Worm (Caenorhabditis elegans) whole organism, young adult: ENCODE data around the gene C50F4.9.

Experiments
- B0019.2 ChIP-seq: fragments of 200-800 bp; sonication (Bioruptor generic); conservative IDR thresholded peaks from 2 replicates; pipeline ENCODE4 v1.3.6; 2022; ENCODE audit warnings: missing genetic modification reagents, missing genetic modification characterization, missing compliant biosample characterization
- B0261.1 ChIP-seq: sonication (generic microtip); optimal IDR thresholded peaks from 2 replicates; lab custom pipeline; 2016; ENCODE audit warnings: mild to moderate bottlenecking, missing genetic modification characterization, moderate library complexity, missing compliant biosample characterization
- B0336.3 ChIP-seq: fragments of 200-800 bp; sonication (Bioruptor generic); IDR thresholded peaks from 2 replicates; pipeline ENCODE4 v1.3.6; 2022; ENCODE audit warnings: missing genetic modification characterization, missing compliant biosample characterization
- C06A6.2 ChIP-seq: fragments of 200-800 bp; sonication (Bioruptor generic); conservative IDR thresholded peaks from 2 replicates; pipeline ENCODE4 v1.3.6; 2022; ENCODE audit warnings: missing genetic modification characterization, missing compliant biosample characterization
- F22D6.2 ChIP-seq: sonication (generic microtip); optimal IDR thresholded peaks from 2 replicates; lab custom pipeline; 2016; ENCODE audit warnings: mild to moderate bottlenecking, missing genetic modification characterization, missing compliant biosample characterization
- F23B12.7 ChIP-seq: sonication (generic microtip); optimal IDR thresholded peaks from 2 replicates; lab custom pipeline; 2017; ENCODE audit warnings: missing genetic modification characterization, mild to moderate bottlenecking, missing compliant biosample characterization, antibody characterized with exemption, moderate library complexity; ENCODE audit not compliant: insufficient read depth
- F33H1.4 ChIP-seq: fragments of 200-800 bp; sonication (Bioruptor generic); IDR thresholded peaks from 2 replicates; pipeline ENCODE4 v1.3.6; 2022; ENCODE audit warnings: missing genetic modification reagents, missing genetic modification characterization, missing compliant biosample characterization
- F37B4.10 ChIP-seq: fragments of 200-800 bp; sonication (Bioruptor generic); IDR thresholded peaks from 2 replicates; pipeline ENCODE4 v1.3.6; 2022; ENCODE audit warnings: missing genetic modification characterization, missing compliant biosample characterization
- F49E8.2 ChIP-seq: sonication (generic microtip); optimal IDR thresholded peaks from 3 replicates; lab custom pipeline; 2017; ENCODE audit warnings: missing genetic modification characterization, mild to moderate bottlenecking, missing compliant biosample characterization, antibody characterized with exemption, moderate library complexity; ENCODE audit not compliant: insufficient read depth
- K12H6.12 ChIP-seq: fragments of 200-800 bp; sonication (Bioruptor generic); optimal IDR thresholded peaks from 2 replicates; lab custom pipeline; 2018; ENCODE audit warnings: mild to moderate bottlenecking, missing genetic modification characterization, missing compliant biosample characterization
- T07F8.4 ChIP-seq: sonication (generic microtip); optimal IDR thresholded peaks from 2 replicates; lab custom pipeline; 2016; ENCODE audit warnings: mild to moderate bottlenecking, missing genetic modification characterization, moderate library complexity, missing compliant biosample characterization
- T26A5.8 ChIP-seq: sonication (generic microtip); optimal IDR thresholded peaks from 2 replicates; lab custom pipeline; 2016; ENCODE audit warnings: missing genetic modification characterization, missing compliant biosample characterization
- Y53G8AR.9 ChIP-seq: fragments of 200-800 bp; sonication (Bioruptor generic); conservative IDR thresholded peaks from 2 replicates; pipeline ENCODE4 v1.3.6; 2022; ENCODE audit warnings: missing genetic modification reagents, missing genetic modification characterization, missing compliant biosample characterization
- Y56A3A.18 ChIP-seq: fragments of 200-800 bp; sonication (Bioruptor generic); IDR thresholded peaks from 2 replicates; pipeline ENCODE4 v1.3.6; 2022; ENCODE audit warnings: missing genetic modification reagents, missing genetic modification characterization, missing compliant biosample characterization
- Y79H2A.3 ChIP-seq: fragments of 200-800 bp; sonication (Bioruptor generic); conservative IDR thresholded peaks from 2 replicates; pipeline ENCODE4 v1.3.6; 2022; ENCODE audit warnings: missing genetic modification reagents, missing genetic modification characterization, missing compliant biosample characterization
- Y95B8A.8 ChIP-seq: fragments of 200-800 bp; sonication (Bioruptor generic); IDR thresholded peaks from 2 replicates; pipeline ENCODE4 v1.3.6; 2022; ENCODE audit warnings: missing genetic modification reagents, missing genetic modification characterization, missing compliant biosample characterization
- ceh-27 ChIP-seq: fragments of 200-800 bp; sonication (Bioruptor generic); optimal IDR thresholded peaks from 2 replicates; lab custom pipeline; 2018; ENCODE audit warnings: mild to moderate bottlenecking, missing genetic modification characterization, moderate library complexity, missing compliant biosample characterization
- ceh-40 ChIP-seq: fragments of 200-800 bp; sonication (Bioruptor generic); IDR thresholded peaks from 2 replicates; pipeline ENCODE4 v1.3.6; 2022; ENCODE audit warnings: missing genetic modification characterization, missing compliant biosample characterization
- ceh-58 ChIP-seq: fragments of 200-800 bp; sonication (Bioruptor generic); IDR thresholded peaks from 2 replicates; pipeline ENCODE4 v1.3.6; 2022; ENCODE audit warnings: missing genetic modification characterization, missing compliant biosample characterization
- ceh-91 ChIP-seq: fragments of 200-800 bp; sonication (Bioruptor generic); IDR thresholded peaks from 2 replicates; pipeline ENCODE4 v1.3.6; 2022; ENCODE audit warnings: missing genetic modification reagents, missing genetic modification characterization, missing compliant biosample characterization
- die-1 ChIP-seq: sonication (generic microtip); optimal IDR thresholded peaks from 2 replicates; lab custom pipeline; 2016; ENCODE audit warnings: missing genotype, mild to moderate bottlenecking, missing genetic modification characterization, missing compliant biosample characterization
- dox-1 ChIP-seq: fragments of 200-800 bp; sonication (Bioruptor generic); IDR thresholded peaks from 2 replicates; pipeline ENCODE4 v1.3.6; 2022; ENCODE audit warnings: missing genetic modification reagents, missing genetic modification characterization, missing compliant biosample characterization
- dpl-1 ChIP-seq: fragments of 150-350 bp; optimal IDR thresholded peaks from 2 replicates; lab custom pipeline; 2014; ENCODE audit warnings: missing biosample characterization, missing genetic modification reagents, missing genetic modification characterization
- efl-1 ChIP-seq: fragments of 150-350 bp; optimal IDR thresholded peaks from 2 replicates; lab custom pipeline; 2014; ENCODE audit warnings: missing biosample characterization, missing genetic modification reagents, missing genetic modification characterization
- egrh-3 ChIP-seq: fragments of 200-800 bp; sonication (Bioruptor generic); IDR thresholded peaks from 2 replicates; pipeline ENCODE4 v1.3.6; 2022; ENCODE audit warnings: missing genetic modification reagents, missing genetic modification characterization, missing compliant biosample characterization
- fkh-3 ChIP-seq: sonication (generic microtip); optimal IDR thresholded peaks from 2 replicates; lab custom pipeline; 2016; ENCODE audit warnings: mild to moderate bottlenecking, missing genetic modification characterization, missing compliant biosample characterization
- lag-1 ChIP-seq: fragments of 200-800 bp; sonication (Bioruptor generic); IDR thresholded peaks from 2 replicates; pipeline ENCODE4 v1.3.6; 2022; ENCODE audit warnings: missing genetic modification reagents, missing genetic modification characterization, missing compliant biosample characterization
- lin-26 ChIP-seq: fragments of 200-800 bp; sonication (Bioruptor generic); IDR thresholded peaks from 2 replicates; pipeline ENCODE4 v1.3.6; 2022; ENCODE audit warnings: missing genetic modification reagents, missing genetic modification characterization, missing compliant biosample characterization
- lin-35 ChIP-seq, 3 experiments: fragments of 150-350 bp in 2 of 3; sonication (generic microtip) in 1 of 3; optimal IDR thresholded peaks; 2 replicates each; lab custom pipeline; 2014 to 2018; ENCODE audit warnings: missing biosample characterization in 3 of 3, missing genetic modification characterization in 3 of 3, missing genetic modification reagents in 3 of 3
- lin-40 ChIP-seq: sonication (generic microtip); optimal IDR thresholded peaks from 2 replicates; lab custom pipeline; 2016; ENCODE audit warnings: missing genetic modification characterization, mild to moderate bottlenecking, missing compliant biosample characterization, missing genotype, missing genetic modification reagents
- madf-10 ChIP-seq: sonication (generic microtip); optimal IDR thresholded peaks from 2 replicates; lab custom pipeline; 2016; ENCODE audit warnings: mild to moderate bottlenecking, missing genetic modification characterization, missing compliant biosample characterization
- madf-3 ChIP-seq: fragments of 200-800 bp; sonication (Bioruptor generic); IDR thresholded peaks from 2 replicates; pipeline ENCODE4 v1.3.6; 2022; ENCODE audit warnings: missing genetic modification reagents, missing genetic modification characterization, missing compliant biosample characterization
- madf-6 ChIP-seq: fragments of 200-800 bp; sonication (Bioruptor generic); IDR thresholded peaks from 2 replicates; pipeline ENCODE4 v1.3.6; 2022; ENCODE audit warnings: missing genetic modification reagents, missing genetic modification characterization, missing compliant biosample characterization
- madf-8 ChIP-seq: fragments of 200-800 bp; sonication (Bioruptor generic); conservative IDR thresholded peaks from 2 replicates; pipeline ENCODE4 v1.3.6; 2022; ENCODE audit warnings: missing genetic modification reagents, missing genetic modification characterization, missing compliant biosample characterization
- nfya-2 ChIP-seq: fragments of 200-800 bp; sonication (Bioruptor generic); IDR thresholded peaks from 2 replicates; pipeline ENCODE4 v1.3.6; 2022; ENCODE audit warnings: missing genetic modification reagents, missing genetic modification characterization, missing compliant biosample characterization
- nfyb-1 ChIP-seq: fragments of 200-800 bp; sonication (Bioruptor generic); IDR thresholded peaks from 2 replicates; pipeline ENCODE4 v1.3.6; 2022; ENCODE audit warnings: missing genetic modification reagents, missing genetic modification characterization, missing compliant biosample characterization
- nhr-80 ChIP-seq: sonication (generic microtip); optimal IDR thresholded peaks from 2 replicates; lab custom pipeline; 2016; ENCODE audit warnings: missing genetic modification characterization, missing compliant biosample characterization
- rcor-1 ChIP-seq: fragments of 200-800 bp; sonication (Bioruptor generic); IDR thresholded peaks from 2 replicates; pipeline ENCODE4 v1.3.6; 2022; ENCODE audit warnings: missing genetic modification reagents, missing genetic modification characterization, missing compliant biosample characterization
- sea-2 ChIP-seq: fragments of 200-800 bp; sonication (Bioruptor generic); IDR thresholded peaks from 2 replicates; pipeline ENCODE4 v1.3.6; 2022; ENCODE audit warnings: missing genetic modification characterization, missing compliant biosample characterization
- snpc-4 ChIP-seq, 5 experiments: fragments of 150-350 bp in 1 of 5; sonication (generic microtip) in 4 of 5; optimal IDR thresholded peaks; 2 replicates each; lab custom pipeline; 2014 to 2018; ENCODE audit warnings: missing genetic modification characterization in 5 of 5, missing biosample characterization in 3 of 5, antibody characterized with exemption in 2 of 5, mild to moderate bottlenecking in 2 of 5, missing compliant biosample characterization in 2 of 5, missing genotype in 2 of 5, moderate library complexity in 2 of 5, missing genetic modification reagents in 1 of 5
- somi-1 ChIP-seq: fragments of 200-800 bp; sonication (Bioruptor generic); optimal IDR thresholded peaks from 2 replicates; lab custom pipeline; 2018; ENCODE audit warnings: mild to moderate bottlenecking, missing genetic modification characterization, missing compliant biosample characterization
- tlf-1 ChIP-seq: fragments of 200-800 bp; sonication (Bioruptor generic); optimal IDR thresholded peaks from 2 replicates; lab custom pipeline; 2018; ENCODE audit warnings: mild to moderate bottlenecking, missing genetic modification characterization, missing compliant biosample characterization
- zfh-2 ChIP-seq: fragments of 200-800 bp; sonication (Bioruptor generic); conservative IDR thresholded peaks from 2 replicates; pipeline ENCODE4 v1.3.6; 2022; ENCODE audit warnings: missing genetic modification reagents, missing genetic modification characterization, missing compliant biosample characterization
- zim-3 ChIP-seq: sonication (generic microtip); optimal IDR thresholded peaks from 2 replicates; lab custom pipeline; 2017; ENCODE audit warnings: mild to moderate bottlenecking, missing genetic modification characterization, moderate library complexity, missing compliant biosample characterization
- ztf-18 ChIP-seq: sonication (generic microtip); optimal IDR thresholded peaks from 2 replicates; lab custom pipeline; 2016; ENCODE audit warnings: missing genotype, mild to moderate bottlenecking, missing genetic modification characterization, missing compliant biosample characterization
- ztf-25 ChIP-seq: fragments of 200-800 bp; sonication (Bioruptor generic); IDR thresholded peaks from 2 replicates; pipeline ENCODE4 v1.3.6; 2022; ENCODE audit warnings: missing genetic modification reagents, missing genetic modification characterization, missing compliant biosample characterization
- ztf-26 ChIP-seq: sonication (generic microtip); optimal IDR thresholded peaks from 2 replicates; lab custom pipeline; 2017; ENCODE audit warnings: missing genetic modification characterization, missing compliant biosample characterization

The C50F4.9 gene

DNA sequence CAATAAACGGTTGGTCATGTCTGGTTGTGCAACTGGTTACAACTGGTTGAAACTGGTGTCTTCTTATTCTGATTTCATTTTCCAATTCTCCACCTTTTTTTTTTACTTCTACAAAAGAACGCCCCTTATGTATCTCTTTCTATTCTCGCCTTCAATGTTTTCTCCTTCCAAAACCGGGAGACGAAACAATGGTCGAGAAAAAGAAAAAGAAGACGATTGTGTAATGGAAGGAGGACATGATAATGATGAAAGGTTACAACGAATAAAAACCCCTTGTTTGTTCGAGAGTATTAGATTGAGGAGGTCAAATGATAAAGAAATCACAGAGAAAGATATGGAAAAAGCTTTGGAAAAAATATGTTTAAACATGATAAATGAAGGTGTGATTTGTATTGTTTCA, 5.2 kb downstream of the C50F4.9 start, which contains the start of gene C50F4.8:
TSS of gene C50F4.8 (minus strand) at position 28 of the 400 bp plus-strand sequence.
- TF ChIP-seq B0019.2: no peak
- TF ChIP-seq Y95B8A.8 (GFP tag; lab: Robert Waterston, UW): no peak
- TF ChIP-seq fkh-3 (tag; lab: Kevin White, UChicago): no peak
- TF ChIP-seq T26A5.8: no peak
- no peak for TF ChIP-seq Y79H2A.3 (GFP tag; lab: Robert Waterston, UW)

DNA sequence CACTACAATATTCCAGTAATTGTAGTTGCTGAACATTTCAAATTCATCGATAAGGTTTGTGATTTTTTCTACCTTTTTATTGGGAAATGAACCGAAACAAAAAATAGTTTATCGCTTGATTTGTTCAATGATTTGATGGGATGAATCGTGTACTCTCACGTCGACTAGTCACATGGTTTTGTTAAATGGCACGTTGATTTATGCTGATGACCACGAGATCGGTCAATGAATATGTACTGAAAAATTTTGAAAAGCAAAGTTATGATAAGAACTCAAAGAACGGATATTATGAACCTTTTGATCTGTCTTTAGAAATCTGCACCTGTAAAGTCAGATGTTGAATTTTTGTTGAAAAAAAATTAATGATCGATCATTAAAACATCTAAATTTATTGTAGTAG, 7.7 kb downstream of the C50F4.9 start:
- peak; percentile 15 for TF ChIP-seq nhr-80 (tag; lab: Kevin White, UChicago)
- no peak for TF ChIP-seq tlf-1 (GFP tag; lab: Kevin White, UChicago)
- TF ChIP-seq ztf-26: peak; percentile 89
- no peak for TF ChIP-seq snpc-4 (GFP tag; optimal IDR thresholded peaks at IDR 0.05; lab: Kevin White, UChicago)
- TF ChIP-seq snpc-4 (tag; optimal IDR thresholded peaks at IDR 0.05; lab: Kevin White, UChicago): no peak
- no peak for TF ChIP-seq egrh-3 (GFP tag; lab: Robert Waterston, UW)
- no peak for TF ChIP-seq T07F8.4 (tag; lab: Kevin White, UChicago)
- TF ChIP-seq lin-35 (GFP tag; optimal IDR thresholded peaks at IDR 0.05; lab: Kevin White, UChicago): no peak
- no peak for TF ChIP-seq nfyb-1 (GFP tag; lab: Robert Waterston, UW)
- no peak for TF ChIP-seq ceh-40 (GFP tag; lab: Robert Waterston, UW)
- peak; percentile 45 for TF ChIP-seq lin-40
- TF ChIP-seq zim-3: no peak
- no peak for TF ChIP-seq lag-1 (GFP tag; lab: Robert Waterston, UW)
- no peak for TF ChIP-seq ztf-25 (GFP tag; lab: Robert Waterston, UW)
- TF ChIP-seq F22D6.2 (tag; lab: Kevin White, UChicago): peak; percentile 82
- peak; percentile 1 for TF ChIP-seq die-1
- TF ChIP-seq C06A6.2 (GFP tag; lab: Robert Waterston, UW): peak; percentile 43; the same call in 1 of the 2 replicates
- 0 out of 2 replicates have a peak, but pooled peaks have one; percentile 33 for TF ChIP-seq Y56A3A.18 (GFP tag; lab: Robert Waterston, UW)
- peak; percentile 65; the same call in 1 of the 2 replicates for TF ChIP-seq lin-26 (GFP tag; lab: Robert Waterston, UW)
- TF ChIP-seq ceh-58 (GFP tag; lab: Robert Waterston, UW): no peak
- no peak for TF ChIP-seq madf-10 (tag; lab: Kevin White, UChicago)
- TF ChIP-seq zfh-2 (GFP tag; lab: Robert Waterston, UW): no peak
- peak; percentile 78 for TF ChIP-seq somi-1 (GFP tag; lab: Kevin White, UChicago)
- TF ChIP-seq ceh-91: no peak

DNA sequence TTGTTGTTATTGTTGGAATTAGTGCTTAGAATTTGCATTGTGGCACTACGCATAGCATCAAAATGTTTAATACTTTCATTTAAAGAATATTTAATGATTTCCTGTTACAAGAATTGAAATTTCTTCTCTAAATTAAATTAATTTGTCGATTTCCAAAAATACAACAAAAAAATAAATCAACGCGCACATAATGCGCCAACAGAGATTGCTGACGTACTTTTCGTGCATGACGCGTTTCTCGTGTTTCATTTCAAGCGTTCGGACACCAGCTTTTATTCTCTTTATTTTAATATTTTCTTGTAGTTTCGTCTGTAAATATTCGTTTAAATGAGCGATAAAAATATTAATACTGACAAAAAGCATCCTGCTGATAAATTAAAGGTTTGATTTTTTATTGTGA, 10.4 kb downstream of the C50F4.9 start, which contains the start of gene eif-2Bdelta:
TSS of gene eif-2Bdelta (plus strand) at position 235 of the 400 bp plus-strand sequence.
- peak; percentile 93 for TF ChIP-seq ztf-18
- TF ChIP-seq ceh-27 (GFP tag; lab: Kevin White, UChicago): no peak
- peak; percentile 49; the same call in 1 of the 2 replicates for TF ChIP-seq dox-1
- no peak for TF ChIP-seq nfyb-1 (GFP tag; lab: Robert Waterston, UW)
- TF ChIP-seq efl-1 (GFP tag; lab: Kevin White, UChicago): peak; percentile 24
- no peak for TF ChIP-seq F37B4.10
- no peak for TF ChIP-seq B0336.3
- TF ChIP-seq madf-8 (GFP tag; lab: Robert Waterston, UW): no peak
- TF ChIP-seq Y53G8AR.9 (GFP tag; lab: Robert Waterston, UW): no peak
- TF ChIP-seq B0261.1 (tag; lab: Kevin White, UChicago): no peak
- TF ChIP-seq dpl-1 (GFP tag; lab: Kevin White, UChicago): no peak
- no peak for TF ChIP-seq sea-2 (GFP tag; lab: Robert Waterston, UW)
- TF ChIP-seq K12H6.12 (tag; lab: Kevin White, UChicago): no peak
- TF ChIP-seq F33H1.4 (GFP tag; lab: Robert Waterston, UW): no peak
- peak; percentile 48; the same call in 1 of the 2 replicates for TF ChIP-seq madf-6 (GFP tag; lab: Robert Waterston, UW)
- no peak for TF ChIP-seq F49E8.2 (tag; lab: Kevin White, UChicago)
- no peak for TF ChIP-seq F22D6.2 (tag; lab: Kevin White, UChicago)
- TF ChIP-seq nfya-2 (GFP tag; lab: Robert Waterston, UW): no peak
- TF ChIP-seq rcor-1: no peak
- no peak for TF ChIP-seq F23B12.7
- TF ChIP-seq madf-3: no peak
